Worm (Caenorhabditis elegans): Measurements from ENCODE around the gene rilp-1.
A peak's percentile ranks its signal among the peaks of the same experiment; 100 is the strongest.

Gene rilp-1

ce11 chrIII:3677378-3677777 lies 41.4 kb downstream of the rilp-1 start (continued):
- TF ChIP-seq mef-2 (tag; optimal IDR thresholded peaks at IDR 0.05): peak; percentile 4
- peak; percentile 79 for TF ChIP-seq unc-86 (tag; optimal IDR thresholded peaks at IDR 0.05)
- TF ChIP-seq unc-130 (tag; optimal IDR thresholded peaks at IDR 0.05): no peak
- TF ChIP-seq aly-2 (tag; optimal IDR thresholded peaks at IDR 0.05): no peak
- peak; percentile 33 for TF ChIP-seq ztf-4 (tag; optimal IDR thresholded peaks at IDR 0.05)
- no peak for TF ChIP-seq C34B4.2 (tag; optimal IDR thresholded peaks at IDR 0.05)
- no peak for TF ChIP-seq nhr-237 (tag; optimal IDR thresholded peaks at IDR 0.05)
- no peak for TF ChIP-seq zip-4 (GFP tag; optimal IDR thresholded peaks at IDR 0.05)
- no peak for TF ChIP-seq elt-2 (tag; optimal IDR thresholded peaks at IDR 0.05)
- peak; percentile 63 to 73 for TF ChIP-seq lsy-2 (tag; optimal IDR thresholded peaks at IDR 0.05)
- no peak for TF ChIP-seq aha-1 (tag; optimal IDR thresholded peaks at IDR 0.05)
- TF ChIP-seq C16A3.4 (tag; optimal IDR thresholded peaks at IDR 0.05): no peak
- no peak for TF ChIP-seq snpc-4 (tag; optimal IDR thresholded peaks at IDR 0.05)
- no peak for TF ChIP-seq sptf-1 (tag; optimal IDR thresholded peaks at IDR 0.05)
- peak; percentile 49 to 65 (median 55) for TF ChIP-seq ceh-82 (tag; optimal IDR thresholded peaks at IDR 0.05)
- no peak for TF ChIP-seq unc-98 (GFP tag; IDR thresholded peaks at IDR 0.05)
- TF ChIP-seq nhr-20 (tag; optimal IDR thresholded peaks at IDR 0.05): peak; percentile 6
- peak; percentile 65 for TF ChIP-seq fkh-8 (tag; optimal IDR thresholded peaks at IDR 0.05)
- peak; percentile 7 to 48 (median 27) for TF ChIP-seq dpl-1 (GFP tag; optimal IDR thresholded peaks at IDR 0.05)
- no peak for TF ChIP-seq efl-3 (GFP tag; optimal IDR thresholded peaks at IDR 0.05)
- no peak for TF ChIP-seq nhr-28 (tag; optimal IDR thresholded peaks at IDR 0.05)
- TF ChIP-seq mep-1 (tag; optimal IDR thresholded peaks at IDR 0.05): peak; percentile 53
- TF ChIP-seq nhr-71 (tag; optimal IDR thresholded peaks at IDR 0.05): peak; percentile 78
- TF ChIP-seq fos-1 (tag; optimal IDR thresholded peaks at IDR 0.05): peak; percentile 25
- no peak for TF ChIP-seq ces-1 (GFP tag; optimal IDR thresholded peaks at IDR 0.05)
- peak; percentile 76 for TF ChIP-seq swsn-7 (tag; optimal IDR thresholded peaks at IDR 0.05)
- no peak for TF ChIP-seq ceh-90 (tag; optimal IDR thresholded peaks at IDR 0.05)
- no peak for TF ChIP-seq sup-37 (GFP tag; optimal IDR thresholded peaks at IDR 0.05)
- TF ChIP-seq hpl-2 (GFP tag; optimal IDR thresholded peaks at IDR 0.05): no peak
- no peak for TF ChIP-seq nhr-90 (tag; optimal IDR thresholded peaks at IDR 0.05; ENCODE audit: poor library complexity)
- peak; percentile 5 for TF ChIP-seq skn-1 (tag; optimal IDR thresholded peaks at IDR 0.05)
- no peak for TF ChIP-seq hlh-17 (GFP tag; optimal IDR thresholded peaks at IDR 0.05; ENCODE audit: borderline replicate concordance)
- peak; percentile 68 for TF ChIP-seq snu-23 (GFP tag; optimal IDR thresholded peaks at IDR 0.05)
- no peak for TF ChIP-seq nhr-85 (tag)
- TF ChIP-seq lin-13 (GFP tag; optimal IDR thresholded peaks at IDR 0.05): peak; percentile 33
- no peak for TF ChIP-seq pqm-1 (tag; optimal IDR thresholded peaks at IDR 0.05)
- no peak for TF ChIP-seq ets-5 (GFP tag; IDR thresholded peaks at IDR 0.05)
- no peak for TF ChIP-seq lir-3 (tag; optimal IDR thresholded peaks at IDR 0.05; ENCODE audit: poor library complexity)
- TF ChIP-seq rnt-1 (tag; optimal IDR thresholded peaks at IDR 0.05): peak; percentile 79
- peak in 1 of 2 experiments; percentile 30 for TF ChIP-seq mdl-1 (tag; optimal IDR thresholded peaks at IDR 0.05)
- no peak for TF ChIP-seq sox-4 (tag; optimal IDR thresholded peaks at IDR 0.05)
- TF ChIP-seq ceh-88 (GFP tag; IDR thresholded peaks at IDR 0.05): no peak
- no peak for TF ChIP-seq nhr-76 (tag; optimal IDR thresholded peaks at IDR 0.05)
- TF ChIP-seq irx-1 (tag; optimal IDR thresholded peaks at IDR 0.05): peak; percentile 42
- TF ChIP-seq lin-14 (GFP tag; optimal IDR thresholded peaks at IDR 0.05): peak; percentile 89
- TF ChIP-seq dsc-1 (tag; optimal IDR thresholded peaks at IDR 0.05): peak; percentile 71
- no peak for TF ChIP-seq alr-1 (tag; optimal IDR thresholded peaks at IDR 0.05; ENCODE audit: borderline replicate concordance)
- peak; percentile 70 for TF ChIP-seq nhr-47 (tag; optimal IDR thresholded peaks at IDR 0.05)
- TF ChIP-seq ama-1 (optimal IDR thresholded peaks at IDR 0.05): no peak
- TF ChIP-seq egl-13 (tag; optimal IDR thresholded peaks at IDR 0.05): peak; percentile 78
- peak; percentile 24 for TF ChIP-seq jun-1 (tag; optimal IDR thresholded peaks at IDR 0.05)
- TF ChIP-seq isw-1 (GFP tag; IDR thresholded peaks at IDR 0.05): peak; percentile 45
- TF ChIP-seq C04F5.9 (tag; optimal IDR thresholded peaks at IDR 0.05): no peak
- TF ChIP-seq fkh-4 (tag; optimal IDR thresholded peaks at IDR 0.05; ENCODE audit: borderline replicate concordance): no peak

All from whole organism, L1 larva.